Worm (Caenorhabditis elegans) whole organism, early embryonic: ENCODE data around the gene txt-12.

ENCODE experiments used
- B0310.2 ChIP-seq: sonication (generic microtip); optimal IDR thresholded peaks from 2 replicates; lab custom pipeline; 2016; ENCODE audit warnings: mild to moderate bottlenecking, missing genetic modification characterization, missing compliant biosample characterization
- F13C5.2 ChIP-seq: sonication (generic microtip); optimal IDR thresholded peaks from 2 replicates; lab custom pipeline; 2017; ENCODE audit warnings: mild to moderate bottlenecking, missing genetic modification characterization, inconsistent platforms, missing compliant biosample characterization
- aly-1 ChIP-seq: sonication (generic microtip); optimal IDR thresholded peaks from 2 replicates; lab custom pipeline; 2016; ENCODE audit warnings: missing genetic modification characterization, missing compliant biosample characterization
- ama-1 ChIP-seq: fragments of 150-350 bp; optimal IDR thresholded peaks from 2 replicates; lab custom pipeline; 2014
- ceh-13 ChIP-seq: fragments of 200-800 bp; sonication (Bioruptor generic); optimal IDR thresholded peaks from 2 replicates; lab custom pipeline; 2018; ENCODE audit warnings: mild to moderate bottlenecking, missing genetic modification characterization, missing compliant biosample characterization
- ceh-36 ChIP-seq: sonication (generic microtip); optimal IDR thresholded peaks from 2 replicates; lab custom pipeline; 2016; ENCODE audit warnings: missing genetic modification characterization, inconsistent platforms, missing compliant biosample characterization
- ets-7 ChIP-seq: sonication (generic microtip); optimal IDR thresholded peaks from 2 replicates; lab custom pipeline; 2016; ENCODE audit warnings: missing genotype, missing genetic modification characterization, missing compliant biosample characterization
- flt-1 ChIP-seq: fragments of 200-800 bp; sonication (Bioruptor generic); IDR thresholded peaks from 2 replicates; pipeline ENCODE4 v1.3.6; 2022; ENCODE audit warnings: missing genetic modification characterization, missing compliant biosample characterization
- hmbx-1 ChIP-seq: sonication (generic microtip); optimal IDR thresholded peaks from 2 replicates; lab custom pipeline; 2016; ENCODE audit warnings: mild to moderate bottlenecking, missing genetic modification characterization, missing compliant biosample characterization
- hmg-4 ChIP-seq: fragments of 200-800 bp; sonication (Bioruptor generic); optimal IDR thresholded peaks from 2 replicates; lab custom pipeline; 2018; ENCODE audit warnings: mild to moderate bottlenecking, missing genetic modification characterization, missing compliant biosample characterization
- hnd-1 ChIP-seq: sonication (generic microtip); optimal IDR thresholded peaks from 2 replicates; lab custom pipeline; 2016; ENCODE audit warnings: missing genetic modification characterization, missing compliant biosample characterization
- pes-1 ChIP-seq: fragments of 200-800 bp; sonication (Bioruptor generic); IDR thresholded peaks from 2 replicates; pipeline ENCODE4 v1.3.6; 2022; ENCODE audit warnings: missing genetic modification reagents, missing genetic modification characterization, missing compliant biosample characterization
- scrt-1 ChIP-seq: fragments of 200-800 bp; sonication (Bioruptor generic); IDR thresholded peaks from 2 replicates; pipeline ENCODE4 v1.3.6; 2022; ENCODE audit warnings: missing genetic modification characterization, missing compliant biosample characterization
- sea-1 ChIP-seq: fragments of 200-800 bp; sonication (Bioruptor generic); conservative IDR thresholded peaks from 2 replicates; pipeline ENCODE4 v1.3.6; 2022; ENCODE audit warnings: missing genetic modification characterization, missing compliant biosample characterization
- tbx-11 ChIP-seq: fragments of 200-800 bp; sonication (Bioruptor generic); IDR thresholded peaks from 2 replicates; pipeline ENCODE4 v1.3.6; 2022; ENCODE audit warnings: missing genetic modification characterization, missing compliant biosample characterization
- tbx-37 ChIP-seq: fragments of 200-800 bp; sonication (Bioruptor generic); conservative IDR thresholded peaks from 2 replicates; pipeline ENCODE4 v1.3.6; 2022; ENCODE audit warnings: missing genetic modification reagents, missing genetic modification characterization, missing compliant biosample characterization
- tra-4 ChIP-seq: sonication (generic microtip); optimal IDR thresholded peaks from 2 replicates; lab custom pipeline; 2017; ENCODE audit warnings: missing genetic modification characterization, missing compliant biosample characterization

The txt-12 gene

ce11 chrV:15127413-15127812 lies 34.6 kb downstream of the txt-12 start, which contains the start of gene srj-27:
srj-27 (minus strand) TSS chrV:15127513.
- no peak for TF ChIP-seq scrt-1 (GFP tag; lab: Robert Waterston, UW)
- no peak for TF ChIP-seq pes-1
- no peak for TF ChIP-seq hmg-4 (GFP tag; lab: Kevin White, UChicago)
- no peak for TF ChIP-seq sea-1
- TF ChIP-seq ceh-36 (tag; lab: Kevin White, UChicago), result no peak
- no peak for TF ChIP-seq B0310.2 (tag; lab: Kevin White, UChicago)
- no peak for TF ChIP-seq aly-1 (tag; lab: Kevin White, UChicago)
- no peak for TF ChIP-seq ets-7
- TF ChIP-seq tbx-11 (GFP tag; lab: Robert Waterston, UW), result no peak
- TF ChIP-seq tbx-37, result no peak
- no peak for TF ChIP-seq flt-1 (GFP tag; lab: Robert Waterston, UW)
- no peak for TF ChIP-seq F13C5.2 (tag; lab: Kevin White, UChicago)

ce11 chrV:15127955-15128354 lies 35.2 kb downstream of the txt-12 start, which contains the start of gene srr-7:
srr-7 (plus strand) TSS chrV:15128255.
- TF ChIP-seq tbx-37 (no peak), ets-7 (no peak), hmg-4 (GFP tag; lab: Kevin White, UChicago) (no peak), hnd-1 (tag; lab: Kevin White, UChicago) (no peak)

ce11 chrV:15132423-15132822 lies 39.7 kb downstream of the txt-12 start, which contains the start of gene str-171:
str-171 (minus strand) TSS chrV:15132523.
- no peak for TF ChIP-seq aly-1 (tag; lab: Kevin White, UChicago)
- no peak for TF ChIP-seq tbx-11 (GFP tag; lab: Robert Waterston, UW)
- no peak for TF ChIP-seq F13C5.2 (tag; lab: Kevin White, UChicago)
- no peak for TF ChIP-seq ama-1 (lab: Kevin White, UChicago)
- no peak for TF ChIP-seq pes-1
- TF ChIP-seq tbx-37, result no peak
- TF ChIP-seq sea-1, result no peak
- TF ChIP-seq hnd-1 (tag; lab: Kevin White, UChicago), result no peak
- TF ChIP-seq ets-7, result no peak
- TF ChIP-seq hmg-4 (GFP tag; lab: Kevin White, UChicago), result no peak
- no peak for TF ChIP-seq ceh-13 (GFP tag; lab: Kevin White, UChicago)
- no peak for TF ChIP-seq B0310.2 (tag; lab: Kevin White, UChicago)
- no peak for TF ChIP-seq flt-1 (GFP tag; lab: Robert Waterston, UW)

ce11 chrV:15133812-15134211 lies 41.0 kb downstream of the txt-12 start:
- TF ChIP-seq B0310.2 (tag; lab: Kevin White, UChicago), result no peak
- no peak for TF ChIP-seq tbx-37
- no peak for TF ChIP-seq aly-1 (tag; lab: Kevin White, UChicago)
- TF ChIP-seq tbx-11 (GFP tag; lab: Robert Waterston, UW), result no peak
- TF ChIP-seq ceh-13 (GFP tag; lab: Kevin White, UChicago), result no peak
- TF ChIP-seq hmbx-1, result no peak
- TF ChIP-seq ceh-36 (tag; lab: Kevin White, UChicago), result no peak
- no peak for TF ChIP-seq tra-4 (tag; lab: Kevin White, UChicago)

ce11 chrV:15136772-15137171 lies 44.0 kb downstream of the txt-12 start, which contains the start of gene aipl-1:
aipl-1 (minus strand) TSS chrV:15136801.
- TF ChIP-seq tbx-37 (peak; percentile 42; the same call in 1 of the 2 replicates), hmbx-1 (no peak), hnd-1 (tag; lab: Kevin White, UChicago) (no peak), ceh-13 (GFP tag; lab: Kevin White, UChicago) (no peak), F13C5.2 (tag; lab: Kevin White, UChicago) (no peak), ama-1 (lab: Kevin White, UChicago) (no peak), tra-4 (tag; lab: Kevin White, UChicago) (no peak)

ce11 chrV:15139811-15140210 lies 47.0 kb downstream of the txt-12 start:
- no peak for TF ChIP-seq F13C5.2 (tag; lab: Kevin White, UChicago)
- TF ChIP-seq flt-1 (GFP tag; lab: Robert Waterston, UW), result no peak
- no peak for TF ChIP-seq ceh-13 (GFP tag; lab: Kevin White, UChicago)
- TF ChIP-seq B0310.2 (tag; lab: Kevin White, UChicago), result no peak
- no peak for TF ChIP-seq hnd-1 (tag; lab: Kevin White, UChicago)
- TF ChIP-seq ceh-36 (tag; lab: Kevin White, UChicago), result no peak
- no peak for TF ChIP-seq ets-7
- TF ChIP-seq aly-1 (tag; lab: Kevin White, UChicago), result no peak
- TF ChIP-seq tbx-11 (GFP tag; lab: Robert Waterston, UW), result no peak
- TF ChIP-seq scrt-1 (GFP tag; lab: Robert Waterston, UW), result no peak
- no peak for TF ChIP-seq tbx-37
- TF ChIP-seq sea-1, result no peak

ce11 chrV:15140247-15140646 lies 47.5 kb downstream of the txt-12 start, which contains the start of gene K08F9.3:
K08F9.3 (plus strand) TSS chrV:15140547.
- TF ChIP-seq aly-1 (tag; lab: Kevin White, UChicago) (no peak), ceh-36 (tag; lab: Kevin White, UChicago) (no peak), ets-7 (no peak), hmbx-1 (no peak), hmg-4 (GFP tag; lab: Kevin White, UChicago) (no peak), tbx-37 (no peak), flt-1 (GFP tag; lab: Robert Waterston, UW) (no peak), ceh-13 (GFP tag; lab: Kevin White, UChicago) (no peak), B0310.2 (tag; lab: Kevin White, UChicago) (no peak), sea-1 (no peak), ama-1 (lab: Kevin White, UChicago) (no peak), F13C5.2 (tag; lab: Kevin White, UChicago) (no peak), scrt-1 (GFP tag; lab: Robert Waterston, UW) (no peak), hnd-1 (tag; lab: Kevin White, UChicago) (no peak), tra-4 (tag; lab: Kevin White, UChicago) (no peak), pes-1 (no peak), tbx-11 (GFP tag; lab: Robert Waterston, UW) (no peak)

ce11 chrV:15143285-15143684 lies 50.5 kb downstream of the txt-12 start, which contains the start of gene K08F9.1:
K08F9.1 (minus strand) TSS chrV:15143385.
- TF ChIP-seq ama-1 (lab: Kevin White, UChicago) (no peak), sea-1 (no peak), tbx-37 (no peak), flt-1 (GFP tag; lab: Robert Waterston, UW) (no peak), aly-1 (tag; lab: Kevin White, UChicago) (no peak), ceh-36 (tag; lab: Kevin White, UChicago) (no peak), tra-4 (tag; lab: Kevin White, UChicago) (no peak), F13C5.2 (tag; lab: Kevin White, UChicago) (no peak), pes-1 (no peak), ets-7 (no peak), scrt-1 (GFP tag; lab: Robert Waterston, UW) (no peak), hmg-4 (GFP tag; lab: Kevin White, UChicago) (no peak), hmbx-1 (no peak), hnd-1 (tag; lab: Kevin White, UChicago) (no peak), tbx-11 (GFP tag; lab: Robert Waterston, UW) (no peak), B0310.2 (tag; lab: Kevin White, UChicago) (no peak)
